Fruit fly (Drosophila melanogaster) whole organism, embryonic: Measurements from ENCODE around the gene CG42828.
A peak's percentile ranks its signal among the peaks of the same experiment; 100 is the strongest.

Experiments
- Adf1 ChIP-seq: fragments of 200-800 bp; sonication (Bioruptor generic); IDR thresholded peaks from 2 replicates; pipeline ENCODE4 v1.3.6; 2022; ENCODE audit warnings: missing biosample characterization, missing genetic modification characterization
- Bgb ChIP-seq: fragments of 200-800 bp; sonication (Bioruptor generic); IDR thresholded peaks from 2 replicates; pipeline ENCODE4 v1.3.6; 2022; ENCODE audit warnings: missing biosample characterization, missing genetic modification characterization; ENCODE audit not compliant: partially characterized antibody
- Blimp-1 ChIP-seq: fragments of 200-800 bp; sonication (Bioruptor generic); optimal IDR thresholded peaks from 3 replicates; lab custom pipeline; 2018; ENCODE audit warnings: missing biosample characterization, missing genetic modification characterization, mild to moderate bottlenecking, moderate library complexity, missing genetic modification reagents
- C15 ChIP-seq: fragments of 200-800 bp; sonication (Bioruptor generic); IDR thresholded peaks from 3 replicates; pipeline ENCODE4 v1.3.6; 2022; ENCODE audit warnings: missing biosample characterization, missing genetic modification characterization
- CG10565 ChIP-seq: fragments of 200-800 bp; sonication (Bioruptor generic); optimal IDR thresholded peaks from 3 replicates; lab custom pipeline; 2016; ENCODE audit warnings: missing biosample characterization, mild to moderate bottlenecking, missing genetic modification characterization
- CG12769 ChIP-seq: fragments of 200-800 bp; sonication (Bioruptor generic); optimal IDR thresholded peaks from 2 replicates; lab custom pipeline; 2019; ENCODE audit warnings: missing biosample characterization, mild to moderate bottlenecking, missing genetic modification characterization, moderate library complexity
- CG13775 ChIP-seq: fragments of 200-800 bp; sonication (Bioruptor generic); optimal IDR thresholded peaks from 3 replicates; lab custom pipeline; 2017; ENCODE audit warnings: missing biosample characterization, mild to moderate bottlenecking, missing genetic modification characterization
- CG14441 ChIP-seq: fragments of 200-800 bp; sonication (Bioruptor generic); IDR thresholded peaks from 2 replicates; pipeline ENCODE4 v1.3.6; 2022; ENCODE audit warnings: missing biosample characterization, missing genetic modification characterization
- CG15479 ChIP-seq: fragments of 200-800 bp; sonication (Bioruptor generic); optimal IDR thresholded peaks from 3 replicates; lab custom pipeline; 2019; ENCODE audit warnings: missing biosample characterization, mild to moderate bottlenecking, missing genetic modification characterization, moderate library complexity
- CG16863 ChIP-seq: fragments of 200-800 bp; sonication (Bioruptor generic); optimal IDR thresholded peaks from 3 replicates; lab custom pipeline; 2016; ENCODE audit warnings: missing biosample characterization, missing genetic modification characterization
- CG1832 ChIP-seq: fragments of 200-800 bp; sonication (Bioruptor generic); optimal IDR thresholded peaks from 2 replicates; lab custom pipeline; 2017; ENCODE audit warnings: missing biosample characterization, mild to moderate bottlenecking, missing genetic modification characterization, inconsistent platforms
- CG2199 ChIP-seq: fragments of 200-800 bp; sonication (Bioruptor generic); IDR thresholded peaks from 3 replicates; pipeline ENCODE4 v1.3.6; 2022; ENCODE audit warnings: missing biosample characterization, missing genetic modification characterization
- CG2712 ChIP-seq: fragments of 200-800 bp; optimal IDR thresholded peaks from 3 replicates; lab custom pipeline; 2019; ENCODE audit warnings: missing biosample characterization, mild to moderate bottlenecking, missing genetic modification characterization, moderate library complexity
- CG32532 ChIP-seq: fragments of 200-800 bp; sonication (Bioruptor generic); IDR thresholded peaks from 2 replicates; pipeline ENCODE4 v1.3.6; 2022; ENCODE audit warnings: missing biosample characterization, missing genetic modification characterization
- CG42726 ChIP-seq: fragments of 200-800 bp; sonication (Bioruptor generic); IDR thresholded peaks from 2 replicates; pipeline ENCODE4 v1.3.6; 2022; ENCODE audit warnings: missing biosample characterization, missing genetic modification characterization; ENCODE audit not compliant: partially characterized antibody
- CG4820 ChIP-seq: fragments of 200-800 bp; sonication (Bioruptor generic); optimal IDR thresholded peaks from 3 replicates; lab custom pipeline; 2016; ENCODE audit warnings: missing biosample characterization, missing genetic modification characterization
- D19A ChIP-seq: fragments of 200-800 bp; optimal IDR thresholded peaks from 3 replicates; lab custom pipeline; 2019; ENCODE audit warnings: missing biosample characterization, mild to moderate bottlenecking, missing genetic modification characterization, moderate library complexity
- Drgx ChIP-seq: fragments of 200-800 bp; sonication (Bioruptor generic); IDR thresholded peaks from 2 replicates; pipeline ENCODE4 v1.3.6; 2022; ENCODE audit warnings: missing biosample characterization, missing genetic modification characterization
- ERR ChIP-seq: fragments of 200-800 bp; sonication (Bioruptor generic); optimal IDR thresholded peaks from 2 replicates; lab custom pipeline; 2016; ENCODE audit warnings: missing biosample characterization, missing genetic modification characterization
- Ets65A ChIP-seq: fragments of 200-800 bp; sonication (Bioruptor generic); peaks from one replicate; lab custom pipeline; 2016; ENCODE audit warnings: missing biosample characterization, missing genetic modification characterization
- HmgZ ChIP-seq: fragments of 200-800 bp; sonication (Bioruptor generic); optimal IDR thresholded peaks from 2 replicates; lab custom pipeline; 2018; ENCODE audit warnings: missing biosample characterization, mild to moderate bottlenecking, missing genetic modification characterization
- Jarid2 ChIP-seq: fragments of 200-800 bp; sonication (Bioruptor generic); optimal IDR thresholded peaks from 3 replicates; lab custom pipeline; 2017; ENCODE audit warnings: mild to moderate bottlenecking, missing biosample characterization, missing genetic modification reagents, missing genetic modification characterization
- Med ChIP-seq: fragments of 200-800 bp; sonication (Bioruptor generic); peaks from one replicate; lab custom pipeline; 2016; ENCODE audit warnings: missing biosample characterization, missing genetic modification characterization, mild to moderate bottlenecking, inconsistent platforms, moderate library complexity
- Mes4 ChIP-seq: fragments of 200-800 bp; sonication (Bioruptor generic); optimal IDR thresholded peaks from 2 replicates; lab custom pipeline; 2016; ENCODE audit warnings: missing biosample characterization, missing genetic modification characterization
- NC2α ChIP-seq: fragments of 200-800 bp; sonication (Bioruptor generic); optimal IDR thresholded peaks from 2 replicates; lab custom pipeline; 2016; ENCODE audit warnings: missing biosample characterization, missing genetic modification characterization
- Sox102F ChIP-seq: fragments of 200-800 bp; sonication (Bioruptor generic); optimal IDR thresholded peaks from 2 replicates; lab custom pipeline; 2018; ENCODE audit warnings: missing biosample characterization, mild to moderate bottlenecking, missing genetic modification characterization, moderate library complexity
- Tbp ChIP-seq: fragments of >200 bp; optimal IDR thresholded peaks from 2 replicates; lab custom pipeline; 2018; ENCODE audit warnings: missing biosample characterization, missing genetic modification characterization
- Trl ChIP-seq, 3 experiments: fragments of >200 bp in 2 of 3; fragments of 200-800 bp in 1 of 3; sonication (Bioruptor generic) in 1 of 3; optimal IDR thresholded peaks; 2 replicates in 1 of 3; 3 replicates in 2 of 3; lab custom pipeline; 2016 to 2017; ENCODE audit warnings: missing biosample characterization in 1 of 3, missing genetic modification characterization in 1 of 3
- cad ChIP-seq: fragments of >200 bp; optimal IDR thresholded peaks from 2 replicates; lab custom pipeline; 2017; ENCODE audit warnings: missing biosample characterization, missing genetic modification characterization
- cas ChIP-seq: fragments of 200-800 bp; sonication (Bioruptor generic); IDR thresholded peaks from 2 replicates; pipeline ENCODE4 v1.3.6; 2022; ENCODE audit warnings: missing biosample characterization, missing genetic modification characterization
- cg ChIP-seq: fragments of 200-800 bp; sonication (Bioruptor generic); optimal IDR thresholded peaks from 3 replicates; lab custom pipeline; 2019; ENCODE audit warnings: missing biosample characterization, mild to moderate bottlenecking, missing genetic modification characterization, moderate library complexity
- chinmo ChIP-seq: fragments of 200-800 bp; sonication (Bioruptor generic); IDR thresholded peaks from 4 replicates; pipeline ENCODE4 v1.3.6; 2022; ENCODE audit warnings: missing biosample characterization, missing genetic modification characterization; ENCODE audit not compliant: partially characterized antibody
- corto ChIP-seq: fragments of 200-800 bp; sonication (Bioruptor generic); optimal IDR thresholded peaks from 2 replicates; lab custom pipeline; 2016; ENCODE audit warnings: missing biosample characterization, mild to moderate bottlenecking, missing genetic modification characterization, moderate library complexity
- cwo ChIP-seq: fragments of 200-800 bp; sonication (Bioruptor generic); optimal IDR thresholded peaks from 3 replicates; lab custom pipeline; 2017; ENCODE audit warnings: missing biosample characterization, missing genetic modification characterization, mild to moderate bottlenecking, moderate library complexity, missing genetic modification reagents
- jigr1 ChIP-seq: fragments of 200-800 bp; sonication (Bioruptor generic); IDR thresholded peaks from 3 replicates; pipeline ENCODE4 v1.3.6; 2022; ENCODE audit warnings: missing biosample characterization, missing genetic modification characterization
- kah ChIP-seq: fragments of 200-800 bp; sonication (Bioruptor generic); optimal IDR thresholded peaks from 2 replicates; lab custom pipeline; 2018; ENCODE audit warnings: missing biosample characterization, mild to moderate bottlenecking, missing genetic modification characterization
- klu ChIP-seq: fragments of 200-800 bp; sonication (Bioruptor generic); IDR thresholded peaks from 2 replicates; pipeline ENCODE4 v1.3.6; 2022; ENCODE audit warnings: missing biosample characterization, missing genetic modification characterization
- lilli ChIP-seq: fragments of 200-800 bp; sonication (Bioruptor generic); optimal IDR thresholded peaks from 3 replicates; lab custom pipeline; 2016; ENCODE audit warnings: missing biosample characterization, missing genetic modification characterization
- org-1 ChIP-seq: fragments of 200-800 bp; sonication (Bioruptor generic); optimal IDR thresholded peaks from 2 replicates; lab custom pipeline; 2017; ENCODE audit warnings: missing biosample characterization, missing genetic modification characterization
- prd ChIP-seq, 3 experiments: fragments of >200 bp in 2 of 3; fragments of 200-800 bp in 1 of 3; sonication (Bioruptor generic) in 1 of 3; optimal IDR thresholded peaks in 2 of 3; IDR thresholded peaks in 1 of 3; 2 replicates in 2 of 3; 3 replicates in 1 of 3; pipeline versions ENCODE4 v1.3.6 to Lab custom; 2017 to 2022; ENCODE audit warnings: missing biosample characterization in 1 of 3, missing genetic modification characterization in 1 of 3
- sd ChIP-seq: fragments of 200-800 bp; sonication (Bioruptor generic); optimal IDR thresholded peaks from 3 replicates; lab custom pipeline; 2018; ENCODE audit warnings: missing biosample characterization, mild to moderate bottlenecking, missing genetic modification characterization, moderate library complexity
- sens ChIP-seq: fragments of 200-800 bp; sonication (Bioruptor generic); peaks from one replicate; lab custom pipeline; 2016; ENCODE audit warnings: missing biosample characterization, missing genetic modification characterization
- sob ChIP-seq: fragments of 200-800 bp; sonication (Bioruptor generic); IDR thresholded peaks from 2 replicates; pipeline ENCODE4 v1.3.6; 2022; ENCODE audit warnings: missing biosample characterization, missing genetic modification characterization
- sqz ChIP-seq: fragments of 200-800 bp; sonication (Bioruptor generic); optimal IDR thresholded peaks from 3 replicates; lab custom pipeline; 2018; ENCODE audit warnings: missing biosample characterization, mild to moderate bottlenecking, missing genetic modification characterization
- ssp ChIP-seq: fragments of 200-800 bp; sonication (Bioruptor generic); IDR thresholded peaks from 2 replicates; pipeline ENCODE4 v1.3.6; 2022; ENCODE audit warnings: missing biosample characterization, missing genetic modification characterization
- tna ChIP-seq: fragments of 200-800 bp; sonication (Bioruptor generic); IDR thresholded peaks from 2 replicates; pipeline ENCODE4 v1.3.6; 2022; ENCODE audit warnings: missing biosample characterization, missing genetic modification characterization; ENCODE audit not compliant: partially characterized antibody
- tx ChIP-seq: fragments of 200-800 bp; sonication (Bioruptor generic); optimal IDR thresholded peaks from 2 replicates; lab custom pipeline; 2016; ENCODE audit warnings: missing biosample characterization, missing genetic modification characterization
- vvl ChIP-seq: fragments of 200-800 bp; sonication (Bioruptor generic); IDR thresholded peaks from 2 replicates; pipeline ENCODE4 v1.3.6; 2022; ENCODE audit warnings: missing biosample characterization, missing genetic modification characterization
- z ChIP-seq: fragments of 200-800 bp; sonication (Bioruptor generic); IDR thresholded peaks from 3 replicates; pipeline ENCODE4 v1.3.6; 2022; ENCODE audit warnings: missing biosample characterization, missing genetic modification characterization

Gene CG42828

DNA sequence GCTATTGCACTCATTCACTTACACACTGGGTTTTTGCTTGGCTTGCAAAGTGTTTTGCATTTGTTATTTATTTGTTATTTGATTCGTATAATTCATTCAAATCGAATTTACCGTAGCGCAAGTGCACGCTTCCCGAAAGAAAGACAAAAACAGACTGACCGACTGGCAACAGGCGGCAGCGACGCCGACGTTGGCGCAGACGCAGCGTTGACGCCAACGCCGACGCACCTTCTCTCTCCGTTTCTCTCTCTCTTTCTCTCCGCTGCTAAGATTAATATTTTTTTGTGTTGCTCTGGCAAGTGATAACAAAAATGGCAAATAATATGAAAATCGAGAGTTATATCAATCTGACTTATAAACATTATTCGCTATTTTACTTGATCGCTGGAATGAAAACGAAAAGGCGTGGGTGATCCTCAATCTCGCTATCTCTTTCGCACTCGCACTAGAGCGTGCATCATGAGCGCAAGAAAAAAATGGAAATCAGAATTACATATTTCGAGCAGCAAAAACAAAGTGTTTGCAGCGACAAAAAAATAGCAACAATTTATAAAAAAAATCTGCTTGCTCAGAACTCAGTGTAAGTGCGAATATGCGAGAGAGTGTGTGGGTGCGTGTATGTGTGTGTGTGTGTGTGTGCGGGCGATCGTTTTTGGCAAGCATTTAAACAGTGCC, 27.4 kb upstream of the CG42828 start, which contains the start of gene pnt:
TSS of gene pnt (minus strand) at position 161 of the 675 bp plus-strand sequence.
- peak; percentile 34 for TF ChIP-seq CG1832
- TF ChIP-seq Ets65A (GFP tag; lab: Kevin White, UChicago): no peak
- TF ChIP-seq CG32532 (GFP tag; lab: Robert Waterston, UW): peak; percentile 19; the same call in 1 of the 2 replicates
- TF ChIP-seq Drgx (GFP tag; lab: Robert Waterston, UW): 0 out of 2 replicates have a peak, but pooled peaks have one; percentile 17
- TF ChIP-seq Adf1 (GFP tag; lab: Robert Waterston, UW): peak; percentile 99
- TF ChIP-seq Med (GFP tag; lab: Kevin White, UChicago): peak; percentile 74
- peak; percentile 31 for TF ChIP-seq D19A (tag; lab: Kevin White, UChicago)
- TF ChIP-seq cg (GFP tag; lab: Kevin White, UChicago): peak; percentile 30
- TF ChIP-seq kah (GFP tag; lab: Kevin White, UChicago): peak; percentile 24
- TF ChIP-seq ERR: no peak
- TF ChIP-seq CG14441 (GFP tag; lab: Robert Waterston, UW): 0 out of 2 replicates have a peak, but pooled peaks have one; percentile 17
- TF ChIP-seq CG10565 (GFP tag; lab: Kevin White, UChicago): no peak
- TF ChIP-seq chinmo (GFP tag; lab: Robert Waterston, UW): 0 out of 4 replicates have a peak, but pooled peaks have one; percentile 63
- TF ChIP-seq C15 (GFP tag; lab: Robert Waterston, UW): no peak
- TF ChIP-seq CG15479 (GFP tag; lab: Kevin White, UChicago): peak; percentile 71
- peak; percentile 4 for TF ChIP-seq CG12769 (tag; lab: Kevin White, UChicago)
- peak; percentile 74 to 86 for TF ChIP-seq Trl (optimal IDR thresholded peaks at IDR 0.05; lab: Kevin White, UChicago)
- TF ChIP-seq Trl (GFP tag; optimal IDR thresholded peaks at IDR 0.05; lab: Kevin White, UChicago): no peak
- no peak for TF ChIP-seq CG16863 (GFP tag; lab: Kevin White, UChicago)
- peak; percentile 95 for TF ChIP-seq Jarid2 (GFP tag; lab: Kevin White, UChicago)
- 0 out of 2 replicates have a peak, but pooled peaks have one; percentile 28 for TF ChIP-seq Bgb
- peak; percentile 2 for TF ChIP-seq CG2712 (tag; lab: Kevin White, UChicago)
- TF ChIP-seq sd (tag; lab: Kevin White, UChicago): peak; percentile 7
- TF ChIP-seq cas (GFP tag; lab: Robert Waterston, UW): no peak
- TF ChIP-seq CG42726 (GFP tag; lab: Robert Waterston, UW): 0 out of 2 replicates have a peak, but pooled peaks have one; percentile 6
- TF ChIP-seq Blimp-1: peak; percentile 37
- peak; percentile 38 for TF ChIP-seq sqz (GFP tag; lab: Kevin White, UChicago)
- TF ChIP-seq vvl: peak; percentile 33; the same call in 1 of the 2 replicates
- TF ChIP-seq sob (GFP tag; lab: Robert Waterston, UW): peak; percentile 18; the same call in 1 of the 2 replicates
- peak; percentile 36; the same call in 1 of the 2 replicates for TF ChIP-seq tna
- no peak for TF ChIP-seq prd (optimal IDR thresholded peaks at IDR 0.05; lab: Kevin White, UChicago)
- TF ChIP-seq prd (GFP tag; IDR thresholded peaks at IDR 0.05; lab: Robert Waterston, UW): 0 out of 3 replicates have a peak, but pooled peaks have one; percentile 4
- TF ChIP-seq cad: peak; percentile 45
- peak; percentile 78 for TF ChIP-seq sens (GFP tag; lab: Kevin White, UChicago)
- peak; percentile 71; the same call in 1 of the 3 replicates for TF ChIP-seq CG2199
- no peak for TF ChIP-seq HmgZ (tag; lab: Kevin White, UChicago)

- TF ChIP-seq jigr1 (GFP tag; lab: Robert Waterston, UW) (no peak), corto (GFP tag; lab: Kevin White, UChicago) (no peak), NC2α (GFP tag; lab: Kevin White, UChicago) (no peak), Sox102F (GFP tag; lab: Kevin White, UChicago) (peak; percentile 57), cwo (GFP tag; lab: Kevin White, UChicago) (no peak), CG4820 (GFP tag; lab: Kevin White, UChicago) (peak; percentile 1), CG13775 (GFP tag; lab: Kevin White, UChicago) (peak; percentile 57), lilli (peak; percentile 10), Tbp (GFP tag; lab: Kevin White, UChicago) (no peak), ssp (0 out of 2 replicates have a peak, but pooled peaks have one; percentile 19), klu (GFP tag; lab: Robert Waterston, UW) (no peak), z (GFP tag; lab: Robert Waterston, UW) (no peak), org-1 (GFP tag; lab: Kevin White, UChicago) (peak; percentile 26), tx (GFP tag; lab: Kevin White, UChicago) (no peak), Mes4 (GFP tag; lab: Kevin White, UChicago) (no peak)
Measured at dm6 chr3R:23346893-23347396, 26.6 kb upstream of the CG42828 start.
